Worm (Caenorhabditis elegans) whole organism, L1 larva: ENCODE results near the gene nsph-1.1.
A peak's percentile ranks its signal among the peaks of the same experiment; 100 is the strongest.

Experiments used
- C04F5.9 ChIP-seq: sonication (generic microtip); optimal IDR thresholded peaks from 2 replicates; lab custom pipeline; 2016; ENCODE audit warnings: missing genetic modification characterization, missing compliant biosample characterization
- blmp-1 ChIP-seq: fragments of 150-350 bp; optimal IDR thresholded peaks from 2 replicates; lab custom pipeline; 2014; ENCODE audit warnings: missing biosample characterization, missing genetic modification characterization
- ceh-8 ChIP-seq: fragments of 200-800 bp; sonication (Bioruptor generic); optimal IDR thresholded peaks from 2 replicates; lab custom pipeline; 2018; ENCODE audit warnings: mild to moderate bottlenecking, missing genetic modification characterization, moderate library complexity, missing compliant biosample characterization
- ceh-82 ChIP-seq, 3 experiments: fragments of 150-350 bp in 1 of 3; sonication (generic microtip) in 2 of 3; optimal IDR thresholded peaks; 2 replicates each; lab custom pipeline; 2014 to 2017; ENCODE audit warnings: missing biosample characterization in 3 of 3, missing genetic modification characterization in 3 of 3
- ceh-88 ChIP-seq: fragments of 200-800 bp; sonication (Bioruptor generic); IDR thresholded peaks from 2 replicates; pipeline ENCODE4 v1.3.6; 2022; ENCODE audit warnings: missing genetic modification characterization, missing compliant biosample characterization
- ces-1 ChIP-seq: fragments of 150-350 bp; optimal IDR thresholded peaks from 2 replicates; lab custom pipeline; 2014; ENCODE audit warnings: missing biosample characterization, missing genetic modification reagents, missing genetic modification characterization
- dpl-1 ChIP-seq, 3 experiments: fragments of 150-350 bp in 2 of 3; sonication (generic microtip) in 1 of 3; optimal IDR thresholded peaks; 2 replicates each; lab custom pipeline; 2014 to 2017; ENCODE audit warnings: missing biosample characterization in 3 of 3, missing genetic modification characterization in 3 of 3, missing genetic modification reagents in 3 of 3
- dsc-1 ChIP-seq: sonication (generic microtip); optimal IDR thresholded peaks from 2 replicates; lab custom pipeline; 2016; ENCODE audit warnings: mild to moderate bottlenecking, missing genetic modification characterization, missing compliant biosample characterization
- efl-1 ChIP-seq, 4 experiments: fragments of 150-350 bp; optimal IDR thresholded peaks in 3 of 4; peaks in 1 of 4; 1 replicate in 1 of 4; 2 replicates in 3 of 4; lab custom pipeline; 2014; ENCODE audit warnings: missing biosample characterization in 2 of 4, missing genetic modification characterization in 2 of 4, missing genetic modification reagents in 2 of 4
- efl-3 ChIP-seq: fragments of 200-800 bp; sonication (Bioruptor generic); optimal IDR thresholded peaks from 2 replicates; lab custom pipeline; 2018; ENCODE audit warnings: mild to moderate bottlenecking, missing genetic modification characterization, missing compliant biosample characterization
- egl-13 ChIP-seq: sonication (generic microtip); optimal IDR thresholded peaks from 2 replicates; lab custom pipeline; 2016; ENCODE audit warnings: missing genotype, missing genetic modification reagents, missing genetic modification characterization, missing compliant biosample characterization
- elt-3 ChIP-seq, 6 experiments: fragments of 150-350 bp in 1 of 6; sonication (generic microtip); optimal IDR thresholded peaks; 2 replicates each; lab custom pipeline; 2017 to 2018; ENCODE audit warnings: missing biosample characterization in 6 of 6, missing genetic modification characterization in 6 of 6, inconsistent platforms in 1 of 6
- fkh-10 ChIP-seq: sonication (generic microtip); optimal IDR thresholded peaks from 2 replicates; lab custom pipeline; 2017; ENCODE audit warnings: missing biosample characterization, missing genetic modification reagents, missing genetic modification characterization
- fkh-4 ChIP-seq: sonication (generic microtip); optimal IDR thresholded peaks from 2 replicates; lab custom pipeline; 2016; ENCODE audit warnings: missing compliant biosample characterization, missing genetic modification characterization, borderline replicate concordance
- fkh-8 ChIP-seq: sonication (generic microtip); optimal IDR thresholded peaks from 2 replicates; lab custom pipeline; 2016; ENCODE audit warnings: mild to moderate bottlenecking, missing genetic modification characterization, missing compliant biosample characterization
- fos-1 ChIP-seq: fragments of 150-350 bp; optimal IDR thresholded peaks from 2 replicates; lab custom pipeline; 2014; ENCODE audit warnings: missing biosample characterization, missing genetic modification characterization
- irx-1 ChIP-seq: sonication (generic microtip); optimal IDR thresholded peaks from 2 replicates; lab custom pipeline; 2016; ENCODE audit warnings: missing genetic modification characterization, missing compliant biosample characterization
- isw-1 ChIP-seq: fragments of 200-800 bp; sonication (Bioruptor generic); IDR thresholded peaks from 2 replicates; pipeline ENCODE4 v1.3.6; 2022; ENCODE audit warnings: missing genetic modification characterization, missing compliant biosample characterization
- lin-14 ChIP-seq: fragments of 200-800 bp; sonication (Bioruptor generic); optimal IDR thresholded peaks from 2 replicates; lab custom pipeline; 2018; ENCODE audit warnings: mild to moderate bottlenecking, missing genetic modification characterization, moderate library complexity, missing compliant biosample characterization
- lin-15B ChIP-seq: fragments of 150-350 bp; sonication (generic microtip); optimal IDR thresholded peaks from 3 replicates; lab custom pipeline; 2014; ENCODE audit warnings: missing biosample characterization, missing genetic modification characterization
- lin-35 ChIP-seq, 2 experiments: fragments of 150-350 bp; optimal IDR thresholded peaks; 2 replicates each; lab custom pipeline; 2014; ENCODE audit warnings: missing biosample characterization in 2 of 2, missing genetic modification characterization in 2 of 2, missing genetic modification reagents in 2 of 2
- lir-3 ChIP-seq: sonication (generic microtip); optimal IDR thresholded peaks from 2 replicates; lab custom pipeline; 2016; ENCODE audit warnings: mild to moderate bottlenecking, missing genetic modification characterization, moderate library complexity, missing compliant biosample characterization; ENCODE audit not compliant: poor library complexity
- lsy-2 ChIP-seq, 2 experiments: fragments of 150-350 bp; optimal IDR thresholded peaks; 2 replicates each; lab custom pipeline; 2014; ENCODE audit warnings: missing biosample characterization in 2 of 2, missing genetic modification characterization in 2 of 2
- mab-9 ChIP-seq: fragments of 200-800 bp; sonication (Bioruptor generic); IDR thresholded peaks from 2 replicates; pipeline ENCODE4 v1.3.6; 2022; ENCODE audit warnings: missing genetic modification reagents, missing genetic modification characterization, missing compliant biosample characterization
- mep-1 ChIP-seq: fragments of 150-350 bp; optimal IDR thresholded peaks from 2 replicates; lab custom pipeline; 2014; ENCODE audit warnings: missing biosample characterization, missing genetic modification characterization
- nhr-11 ChIP-seq: fragments of 150-350 bp; optimal IDR thresholded peaks from 2 replicates; lab custom pipeline; 2014; ENCODE audit warnings: missing biosample characterization, missing genetic modification characterization
- nhr-12 ChIP-seq: sonication (generic microtip); optimal IDR thresholded peaks from 2 replicates; lab custom pipeline; 2017; ENCODE audit warnings: missing biosample characterization, missing genetic modification characterization
- nhr-19 ChIP-seq: fragments of 200-800 bp; sonication (Bioruptor generic); conservative IDR thresholded peaks from 2 replicates; pipeline ENCODE4 v1.3.6; 2022; ENCODE audit warnings: missing genetic modification characterization, missing compliant biosample characterization
- nhr-47 ChIP-seq: sonication (generic microtip); optimal IDR thresholded peaks from 2 replicates; lab custom pipeline; 2016; ENCODE audit warnings: mild to moderate bottlenecking, missing genetic modification characterization, moderate library complexity, missing compliant biosample characterization
- nhr-71 ChIP-seq: sonication (generic microtip); optimal IDR thresholded peaks from 2 replicates; lab custom pipeline; 2016; ENCODE audit warnings: mild to moderate bottlenecking, missing genetic modification characterization, moderate library complexity, missing compliant biosample characterization
- nhr-76 ChIP-seq: sonication (generic microtip); optimal IDR thresholded peaks from 2 replicates; lab custom pipeline; 2017; ENCODE audit warnings: missing biosample characterization, missing genetic modification characterization
- nhr-77 ChIP-seq: fragments of 150-350 bp; optimal IDR thresholded peaks from 2 replicates; lab custom pipeline; 2014; ENCODE audit warnings: missing biosample characterization, missing genetic modification characterization
- nhr-84 ChIP-seq: sonication (generic microtip); optimal IDR thresholded peaks from 2 replicates; lab custom pipeline; 2017; ENCODE audit warnings: missing biosample characterization, missing genetic modification characterization
- nhr-85 ChIP-seq: sonication (generic microtip); peaks from one replicate; lab custom pipeline; 2016; ENCODE audit warnings: missing genetic modification characterization, inconsistent platforms, missing compliant biosample characterization
- pax-3 ChIP-seq: fragments of 200-800 bp; sonication (Bioruptor generic); optimal IDR thresholded peaks from 2 replicates; lab custom pipeline; 2018; ENCODE audit warnings: mild to moderate bottlenecking, missing genetic modification characterization, moderate library complexity, missing compliant biosample characterization
- rnt-1 ChIP-seq: sonication (generic microtip); optimal IDR thresholded peaks from 2 replicates; lab custom pipeline; 2016; ENCODE audit warnings: mild to moderate bottlenecking, missing genetic modification characterization, moderate library complexity, missing compliant biosample characterization
- skn-1 ChIP-seq: fragments of 150-350 bp; optimal IDR thresholded peaks from 2 replicates; lab custom pipeline; 2014; ENCODE audit warnings: missing biosample characterization, missing genetic modification characterization
- snpc-4 ChIP-seq: fragments of 150-350 bp; optimal IDR thresholded peaks from 2 replicates; lab custom pipeline; 2014; ENCODE audit warnings: missing biosample characterization, missing genetic modification characterization
- snu-23 ChIP-seq: sonication (generic microtip); optimal IDR thresholded peaks from 2 replicates; lab custom pipeline; 2016; ENCODE audit warnings: missing genetic modification characterization, missing compliant biosample characterization
- sox-4 ChIP-seq: sonication (generic microtip); optimal IDR thresholded peaks from 2 replicates; lab custom pipeline; 2016; ENCODE audit warnings: missing genetic modification characterization, missing compliant biosample characterization
- swsn-7 ChIP-seq: sonication (generic microtip); optimal IDR thresholded peaks from 2 replicates; lab custom pipeline; 2016; ENCODE audit warnings: missing genetic modification characterization, missing compliant biosample characterization
- tbx-2 ChIP-seq: sonication (generic microtip); optimal IDR thresholded peaks from 2 replicates; lab custom pipeline; 2016; ENCODE audit warnings: missing genetic modification characterization, missing compliant biosample characterization
- unc-62 ChIP-seq: fragments of 150-350 bp; optimal IDR thresholded peaks from 2 replicates; lab custom pipeline; 2014; ENCODE audit warnings: missing biosample characterization, missing genetic modification reagents, missing genetic modification characterization
- unc-86 ChIP-seq: sonication (generic microtip); optimal IDR thresholded peaks from 2 replicates; lab custom pipeline; 2016; ENCODE audit warnings: missing genetic modification characterization, missing compliant biosample characterization
- vab-15 ChIP-seq: sonication (generic microtip); optimal IDR thresholded peaks from 2 replicates; lab custom pipeline; 2017; ENCODE audit warnings: missing genotype, mild to moderate bottlenecking, missing genetic modification characterization, missing compliant biosample characterization
- xbp-1 ChIP-seq: sonication (generic microtip); optimal IDR thresholded peaks from 2 replicates; lab custom pipeline; 2016; ENCODE audit warnings: missing genetic modification characterization, missing compliant biosample characterization
- ztf-11 ChIP-seq, 2 experiments: sonication (generic microtip); optimal IDR thresholded peaks; 2 replicates each; lab custom pipeline; 2016 to 2017; ENCODE audit warnings: missing genetic modification characterization in 2 of 2, missing biosample characterization in 1 of 2, missing compliant biosample characterization in 1 of 2

Gene nsph-1.1

ce11 chrII:8794072-8794471 is 27.5 kb downstream of the nsph-1.1 start, which contains the start of gene F07H5.7:
Gene F07H5.7 (minus strand): TSS chrII:8794172.
- TF ChIP-seq rnt-1 (tag; lab: Kevin White, UChicago) (no peak), nhr-12 (tag; lab: Kevin White, UChicago) (no peak), dsc-1 (tag; lab: Kevin White, UChicago) (no peak), efl-3 (GFP tag; lab: Kevin White, UChicago) (no peak), nhr-76 (no peak), nhr-85 (tag; lab: Kevin White, UChicago) (no peak), C04F5.9 (tag; lab: Kevin White, UChicago) (no peak), lir-3 (tag; lab: Kevin White, UChicago) (no peak), fkh-10 (GFP tag; lab: Kevin White, UChicago) (no peak), nhr-84 (tag; lab: Kevin White, UChicago) (no peak), elt-3 (tag; optimal IDR thresholded peaks at IDR 0.05; lab: Kevin White, UChicago) (no peak), blmp-1 (tag; lab: Kevin White, UChicago) (no peak), swsn-7 (no peak), mab-9 (GFP tag; lab: Robert Waterston, UW) (no peak), irx-1 (no peak)

DNA sequence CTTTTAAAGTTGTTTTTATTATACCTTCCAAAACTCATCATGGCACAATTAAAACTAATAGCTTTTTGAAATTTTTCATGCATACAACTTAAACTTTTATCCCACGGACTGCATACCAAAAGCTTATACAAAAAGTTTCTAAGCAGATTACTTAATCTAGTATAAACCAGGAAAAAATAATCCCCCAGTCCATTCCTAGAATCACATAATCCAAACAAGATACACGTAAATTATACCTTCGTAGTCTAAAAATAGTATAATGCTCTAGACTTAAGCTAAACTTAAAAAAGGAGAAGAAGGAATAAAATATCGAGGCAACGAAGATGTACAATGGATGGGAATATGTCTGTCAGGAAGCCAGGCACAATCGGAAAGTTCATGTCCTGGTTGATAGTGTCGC is 28.7 kb downstream of the nsph-1.1 start:
- TF ChIP-seq nhr-71 (tag; lab: Kevin White, UChicago) (peak; percentile 22), isw-1 (no peak), skn-1 (tag; lab: Kevin White, UChicago) (no peak), fkh-8 (tag; lab: Kevin White, UChicago) (peak; percentile 15), dsc-1 (tag; lab: Kevin White, UChicago) (peak; percentile 91), pax-3 (tag; lab: Kevin White, UChicago) (peak; percentile 55), fkh-4 (tag; lab: Kevin White, UChicago) (peak; percentile 3), sox-4 (tag; lab: Kevin White, UChicago) (peak; percentile 33), nhr-47 (peak; percentile 50), lin-15B (tag; lab: Kevin White, UChicago) (no peak), mep-1 (tag; lab: Kevin White, UChicago) (no peak), nhr-11 (tag; lab: Kevin White, UChicago) (peak; percentile 24)

- TF ChIP-seq lin-14 (GFP tag; lab: Kevin White, UChicago) (peak; percentile 98), ceh-88 (GFP tag; lab: Robert Waterston, UW) (no peak), irx-1 (peak; percentile 54), snpc-4 (tag; lab: Kevin White, UChicago) (peak; percentile 13), snu-23 (peak; percentile 70), dsc-1 (tag; lab: Kevin White, UChicago) (peak; percentile 53), lsy-2 (tag; optimal IDR thresholded peaks at IDR 0.05; lab: Kevin White, UChicago) (peak; percentile 45 to 50), lin-35 (GFP tag; optimal IDR thresholded peaks at IDR 0.05; lab: Kevin White, UChicago) (peak in 1 of 2 experiments; percentile 50), egl-13 (tag; lab: Kevin White, UChicago) (peak; percentile 90), ztf-11 (tag; optimal IDR thresholded peaks at IDR 0.05; lab: Kevin White, UChicago) (peak in 1 of 2 experiments; percentile 4), unc-86 (tag; lab: Kevin White, UChicago) (peak; percentile 83), lin-15B (tag; lab: Kevin White, UChicago) (no peak), vab-15 (no peak), nhr-71 (tag; lab: Kevin White, UChicago) (peak; percentile 88), nhr-77 (tag; lab: Kevin White, UChicago) (peak; percentile 7), ces-1 (GFP tag; lab: Kevin White, UChicago) (no peak), nhr-19 (GFP tag; lab: Robert Waterston, UW) (peak; percentile 52), rnt-1 (tag; lab: Kevin White, UChicago) (peak; percentile 51), ceh-82 (tag; optimal IDR thresholded peaks at IDR 0.05; lab: Kevin White, UChicago) (peak; percentile 48 to 68 (median 65)), nhr-11 (tag; lab: Kevin White, UChicago) (no peak), efl-3 (GFP tag; lab: Kevin White, UChicago) (no peak), mep-1 (tag; lab: Kevin White, UChicago) (peak; percentile 16), fos-1 (tag; lab: Kevin White, UChicago) (peak; percentile 21), unc-62 (GFP tag; lab: Kevin White, UChicago) (no peak), nhr-47 (peak; percentile 85), tbx-2 (tag; lab: Kevin White, UChicago) (peak; percentile 81), efl-1 (optimal IDR thresholded peaks at IDR 0.05; lab: Kevin White, UChicago) (peak; percentile 35 to 46), efl-1 (GFP tag; optimal IDR thresholded peaks at IDR 0.05 in 1 of 2; lab: Kevin White, UChicago) (peak; percentile 5 to 67), fkh-10 (GFP tag; lab: Kevin White, UChicago) (peak; percentile 94), lir-3 (tag; lab: Kevin White, UChicago) (peak; percentile 14), ceh-8 (peak; percentile 32), xbp-1 (peak; percentile 61), dpl-1 (GFP tag; optimal IDR thresholded peaks at IDR 0.05; lab: Kevin White, UChicago) (peak in 1 of 3 experiments; percentile 18)
These were observed 29.8 kb downstream of the nsph-1.1 start for ce11 chrII:8796391-8796790.
